Worm (Caenorhabditis elegans) whole organism, L4 larva: Measurements from ENCODE around the gene bus-18.

Experiments
- F37D6.2 ChIP-seq: sonication (generic microtip); optimal IDR thresholded peaks from 2 replicates; lab custom pipeline; 2016; ENCODE audit warnings: mild to moderate bottlenecking, missing genetic modification characterization, missing compliant biosample characterization
- F44E2.7 ChIP-seq: fragments of 200-800 bp; sonication (Bioruptor generic); IDR thresholded peaks from 2 replicates; pipeline ENCODE4 v2.1.2; 2022; ENCODE audit warnings: missing genetic modification characterization, missing compliant biosample characterization
- F49E8.2 ChIP-seq: sonication (generic microtip); optimal IDR thresholded peaks from 2 replicates; lab custom pipeline; 2016; ENCODE audit warnings: missing compliant biosample characterization, mild to moderate bottlenecking, missing genetic modification characterization, borderline replicate concordance
- R02D3.7 ChIP-seq: fragments of 150-350 bp; sonication (generic microtip); optimal IDR thresholded peaks from 3 replicates; lab custom pipeline; 2014; ENCODE audit warnings: missing biosample characterization, missing genetic modification characterization
- T26A8.4 ChIP-seq: fragments of 200-800 bp; sonication (Bioruptor generic); IDR thresholded peaks from 2 replicates; pipeline ENCODE4 v1.3.6; 2022; ENCODE audit warnings: missing genetic modification characterization, missing compliant biosample characterization
- Y105C5A.15 ChIP-seq: fragments of 200-800 bp; sonication (Bioruptor generic); IDR thresholded peaks from 2 replicates; pipeline ENCODE4 v1.3.6; 2022; ENCODE audit warnings: missing genetic modification characterization, missing compliant biosample characterization
- Y5F2A.4 ChIP-seq: fragments of 200-800 bp; sonication (Bioruptor generic); optimal IDR thresholded peaks from 2 replicates; lab custom pipeline; 2018; ENCODE audit warnings: mild to moderate bottlenecking, missing genetic modification characterization, missing compliant biosample characterization
- Y75B8A.6 ChIP-seq: fragments of 200-800 bp; sonication (Bioruptor generic); IDR thresholded peaks from 2 replicates; pipeline ENCODE4 v1.3.6; 2022; ENCODE audit warnings: missing genetic modification reagents, missing genetic modification characterization, missing compliant biosample characterization
- aha-1 ChIP-seq: fragments of 150-350 bp; peaks from one replicate; lab custom pipeline; 2014; ENCODE audit warnings: missing biosample characterization, missing genetic modification characterization
- attf-4 ChIP-seq: sonication (generic microtip); optimal IDR thresholded peaks from 3 replicates; lab custom pipeline; 2017; ENCODE audit warnings: missing biosample characterization, missing genetic modification characterization
- ceh-28 ChIP-seq: fragments of 150-350 bp; optimal IDR thresholded peaks from 2 replicates; lab custom pipeline; 2014; ENCODE audit warnings: missing biosample characterization, missing genetic modification reagents, missing genetic modification characterization
- ceh-82 ChIP-seq: sonication (generic microtip); optimal IDR thresholded peaks from 2 replicates; lab custom pipeline; 2017; ENCODE audit warnings: missing biosample characterization, missing genetic modification characterization
- cey-2 ChIP-seq: sonication (generic microtip); optimal IDR thresholded peaks from 3 replicates; lab custom pipeline; 2017; ENCODE audit warnings: missing genetic modification characterization, mild to moderate bottlenecking, missing compliant biosample characterization, antibody characterized with exemption, borderline replicate concordance; ENCODE audit not compliant: insufficient read depth
- ctbp-1 ChIP-seq: fragments of 200-800 bp; sonication (Bioruptor generic); IDR thresholded peaks from 2 replicates; pipeline ENCODE4 v1.3.6; 2022; ENCODE audit warnings: missing genetic modification reagents, missing genetic modification characterization, missing compliant biosample characterization
- daf-12 ChIP-seq: fragments of 150-350 bp; optimal IDR thresholded peaks from 2 replicates; lab custom pipeline; 2014; ENCODE audit warnings: missing biosample characterization, missing genetic modification reagents, missing genetic modification characterization
- daf-8 ChIP-seq: fragments of 200-800 bp; sonication (Bioruptor generic); IDR thresholded peaks from 2 replicates; pipeline ENCODE4 v1.3.6; 2022; ENCODE audit warnings: missing genetic modification characterization, missing compliant biosample characterization
- dmd-6 ChIP-seq: fragments of 200-800 bp; sonication (Bioruptor generic); IDR thresholded peaks from 2 replicates; pipeline ENCODE4 v1.3.6; 2022; ENCODE audit warnings: missing genetic modification reagents, missing genetic modification characterization, missing compliant biosample characterization
- dpl-1 ChIP-seq: fragments of 150-350 bp; optimal IDR thresholded peaks from 2 replicates; lab custom pipeline; 2014; ENCODE audit warnings: missing biosample characterization, missing genetic modification reagents, missing genetic modification characterization
- fkh-10 ChIP-seq: fragments of 150-350 bp; optimal IDR thresholded peaks from 2 replicates; lab custom pipeline; 2014; ENCODE audit warnings: missing biosample characterization, missing genetic modification reagents, missing genetic modification characterization
- hif-1 ChIP-seq, 2 experiments: sonication (generic microtip); optimal IDR thresholded peaks; 2 replicates each; lab custom pipeline; 2016 to 2017; ENCODE audit warnings: missing compliant biosample characterization in 2 of 2, missing genetic modification characterization in 2 of 2, missing genetic modification reagents in 2 of 2, missing genotype in 2 of 2, mild to moderate bottlenecking in 1 of 2
- hlh-11 ChIP-seq: fragments of 200-800 bp; sonication (Bioruptor generic); optimal IDR thresholded peaks from 2 replicates; lab custom pipeline; 2018; ENCODE audit warnings: mild to moderate bottlenecking, missing genetic modification characterization, missing compliant biosample characterization
- hmg-1.1 ChIP-seq: fragments of 200-800 bp; sonication (Bioruptor generic); IDR thresholded peaks from 2 replicates; pipeline ENCODE4 v1.3.6; 2022; ENCODE audit warnings: missing genetic modification reagents, missing genetic modification characterization, missing compliant biosample characterization
- lim-7 ChIP-seq: fragments of 200-800 bp; sonication (Bioruptor generic); IDR thresholded peaks from 2 replicates; pipeline ENCODE4 v1.3.6; 2022; ENCODE audit warnings: missing genetic modification characterization, missing compliant biosample characterization
- lin-1 ChIP-seq: fragments of 200-800 bp; sonication (Bioruptor generic); IDR thresholded peaks from 2 replicates; pipeline ENCODE4 v1.3.6; 2022; ENCODE audit warnings: missing genetic modification reagents, missing genetic modification characterization, missing compliant biosample characterization
- lin-38 ChIP-seq: fragments of 200-800 bp; sonication (Bioruptor generic); IDR thresholded peaks from 2 replicates; pipeline ENCODE4 v1.3.6; 2022; ENCODE audit warnings: missing genetic modification reagents, missing genetic modification characterization, missing compliant biosample characterization
- lin-39 ChIP-seq: fragments of 150-350 bp; optimal IDR thresholded peaks from 2 replicates; lab custom pipeline; 2014; ENCODE audit warnings: missing biosample characterization, missing genetic modification reagents, missing genetic modification characterization
- lsy-2 ChIP-seq, 2 experiments: fragments of 150-350 bp in 1 of 2; sonication (generic microtip) in 1 of 2; optimal IDR thresholded peaks; 2 replicates each; lab custom pipeline; 2014 to 2017; ENCODE audit warnings: missing biosample characterization in 2 of 2, missing genetic modification characterization in 2 of 2
- madf-5 ChIP-seq, 2 experiments: fragments of 200-800 bp; sonication (Bioruptor generic); IDR thresholded peaks; 2 replicates each; pipeline ENCODE4 v1.3.6; 2022; ENCODE audit warnings: missing compliant biosample characterization in 2 of 2, missing genetic modification characterization in 2 of 2
- mxl-2 ChIP-seq: fragments of 200-800 bp; sonication (Bioruptor generic); conservative IDR thresholded peaks from 2 replicates; pipeline ENCODE4 v1.3.6; 2022; ENCODE audit warnings: missing genetic modification reagents, missing genetic modification characterization, missing compliant biosample characterization
- nhr-10 ChIP-seq: fragments of 150-350 bp; optimal IDR thresholded peaks from 2 replicates; lab custom pipeline; 2014; ENCODE audit warnings: missing biosample characterization, missing genetic modification characterization
- nhr-102 ChIP-seq: sonication (generic microtip); optimal IDR thresholded peaks from 2 replicates; lab custom pipeline; 2016; ENCODE audit warnings: mild to moderate bottlenecking, missing genetic modification characterization, moderate library complexity, missing compliant biosample characterization
- nhr-11 ChIP-seq: fragments of 150-350 bp; optimal IDR thresholded peaks from 2 replicates; lab custom pipeline; 2014; ENCODE audit warnings: missing biosample characterization, missing genetic modification characterization
- nhr-111 ChIP-seq: fragments of 200-800 bp; sonication (Bioruptor generic); optimal IDR thresholded peaks from 2 replicates; lab custom pipeline; 2018; ENCODE audit warnings: mild to moderate bottlenecking, missing genetic modification characterization, missing compliant biosample characterization
- nhr-25 ChIP-seq: sonication (generic microtip); optimal IDR thresholded peaks from 2 replicates; lab custom pipeline; 2017; ENCODE audit warnings: missing genetic modification characterization, mild to moderate bottlenecking, missing compliant biosample characterization, antibody characterized with exemption, moderate library complexity, borderline replicate concordance; ENCODE audit not compliant: insufficient read depth
- nhr-41 ChIP-seq: fragments of 200-800 bp; sonication (Bioruptor generic); IDR thresholded peaks from 2 replicates; pipeline ENCODE4 v1.3.6; 2022; ENCODE audit warnings: missing genetic modification reagents, missing genetic modification characterization, missing compliant biosample characterization
- nhr-42 ChIP-seq: fragments of 200-800 bp; sonication (Bioruptor generic); IDR thresholded peaks from 2 replicates; pipeline ENCODE4 v1.3.6; 2022; ENCODE audit warnings: missing genetic modification characterization, missing compliant biosample characterization
- nhr-76 ChIP-seq: fragments of 150-350 bp; optimal IDR thresholded peaks from 2 replicates; lab custom pipeline; 2014; ENCODE audit warnings: missing biosample characterization, missing genetic modification characterization
- nhr-77 ChIP-seq: fragments of 150-350 bp; optimal IDR thresholded peaks from 2 replicates; lab custom pipeline; 2014; ENCODE audit warnings: missing biosample characterization, missing genetic modification characterization
- pha-4 ChIP-seq, 2 experiments: fragments of 150-350 bp in 1 of 2; fragments of 200-800 bp in 1 of 2; sonication (Bioruptor generic) in 1 of 2; IDR thresholded peaks in 1 of 2; optimal IDR thresholded peaks in 1 of 2; 2 replicates each; pipeline versions ENCODE4 v1.3.6 to Lab custom; 2014 to 2022; ENCODE audit warnings: missing genetic modification characterization in 2 of 2, missing genetic modification reagents in 2 of 2, missing biosample characterization in 1 of 2, missing compliant biosample characterization in 1 of 2
- php-3 ChIP-seq: fragments of 200-800 bp; sonication (Bioruptor generic); IDR thresholded peaks from 2 replicates; pipeline ENCODE4 v1.3.6; 2022; ENCODE audit warnings: missing genetic modification reagents, missing genetic modification characterization, missing compliant biosample characterization
- rbr-2 ChIP-seq: sonication (generic microtip); optimal IDR thresholded peaks from 2 replicates; lab custom pipeline; 2016; ENCODE audit warnings: missing genotype, missing genetic modification characterization, missing compliant biosample characterization
- saeg-2 ChIP-seq: fragments of 200-800 bp; sonication (Bioruptor generic); IDR thresholded peaks from 2 replicates; pipeline ENCODE4 v1.3.6; 2022; ENCODE audit warnings: missing genetic modification reagents, missing genetic modification characterization, missing compliant biosample characterization
- set-16 ChIP-seq: fragments of 200-800 bp; sonication (Bioruptor generic); IDR thresholded peaks from 2 replicates; pipeline ENCODE4 v1.3.6; 2022; ENCODE audit warnings: missing genetic modification reagents, missing genetic modification characterization, missing compliant biosample characterization
- skn-1 ChIP-seq: fragments of 150-350 bp; optimal IDR thresholded peaks from 2 replicates; lab custom pipeline; 2014; ENCODE audit warnings: missing biosample characterization, missing genetic modification characterization
- snpc-1.2 ChIP-seq: fragments of 200-800 bp; sonication (Bioruptor generic); IDR thresholded peaks from 2 replicates; pipeline ENCODE4 v1.3.6; 2022; ENCODE audit warnings: missing genetic modification reagents, missing genetic modification characterization, missing compliant biosample characterization
- tra-1 ChIP-seq: fragments of 200-800 bp; sonication (Bioruptor generic); IDR thresholded peaks from 2 replicates; pipeline ENCODE4 v1.3.6; 2022; ENCODE audit warnings: missing genetic modification reagents, missing genetic modification characterization, missing compliant biosample characterization
- zag-1 ChIP-seq: fragments of 150-350 bp; optimal IDR thresholded peaks from 2 replicates; lab custom pipeline; 2014; ENCODE audit warnings: missing biosample characterization, missing genetic modification characterization
- zfp-3 ChIP-seq: fragments of 200-800 bp; sonication (Bioruptor generic); conservative IDR thresholded peaks from 2 replicates; pipeline ENCODE4 v1.3.6; 2022; ENCODE audit warnings: missing genetic modification reagents, missing genetic modification characterization, missing compliant biosample characterization
- zip-2 ChIP-seq: fragments of 150-350 bp; optimal IDR thresholded peaks from 2 replicates; lab custom pipeline; 2014; ENCODE audit warnings: missing biosample characterization, missing genetic modification characterization
- ztf-7 ChIP-seq: fragments of 150-350 bp; optimal IDR thresholded peaks from 2 replicates; lab custom pipeline; 2014; ENCODE audit warnings: missing biosample characterization, missing genetic modification characterization

bus-18 gene

ce11 chrV:11817263-11817726, 43.8 kb downstream of the bus-18 start:
- TF ChIP-seq zip-2 = no peak
- TF ChIP-seq lim-7 (GFP tag; lab: Robert Waterston, UW) = 0 out of 2 replicates have a peak, but pooled peaks have one; percentile 10
- peak; percentile 63 for TF ChIP-seq lin-38 (GFP tag; lab: Robert Waterston, UW)
- peak; percentile 72; the same call in 1 of the 2 replicates for TF ChIP-seq pha-4 (GFP tag; IDR thresholded peaks at IDR 0.05; lab: Robert Waterston, UW)
- TF ChIP-seq pha-4 (tag; optimal IDR thresholded peaks at IDR 0.05; lab: Kevin White, UChicago) = no peak
- no peak for TF ChIP-seq dpl-1 (GFP tag; lab: Kevin White, UChicago)
- peak in 1 of 2 experiments; percentile 24 for TF ChIP-seq lsy-2 (tag; optimal IDR thresholded peaks at IDR 0.05; lab: Kevin White, UChicago)
- TF ChIP-seq Y75B8A.6 (GFP tag; lab: Robert Waterston, UW) = peak; percentile 7; the same call in 1 of the 2 replicates
- TF ChIP-seq skn-1 = no peak
- TF ChIP-seq daf-8 (GFP tag; lab: Robert Waterston, UW) = no peak
- TF ChIP-seq hif-1 (tag; optimal IDR thresholded peaks at IDR 0.05; lab: Kevin White, UChicago) = peak in 1 of 2 experiments; percentile 11
- no peak for TF ChIP-seq daf-12 (tag; lab: Kevin White, UChicago)
- 0 out of 4 replicates have a peak, but pooled peaks of 1 of the 2 experiments have one; percentile 29 for TF ChIP-seq madf-5 (GFP tag; IDR thresholded peaks at IDR 0.05; lab: Robert Waterston, UW)
- no peak for TF ChIP-seq ceh-28 (tag; lab: Kevin White, UChicago)
- no peak for TF ChIP-seq ztf-7 (tag; lab: Kevin White, UChicago)
- TF ChIP-seq F37D6.2 (tag; lab: Kevin White, UChicago) = no peak
- no peak for TF ChIP-seq tra-1 (GFP tag; lab: Robert Waterston, UW)
- no peak for TF ChIP-seq fkh-10 (GFP tag; lab: Kevin White, UChicago)
- no peak for TF ChIP-seq cey-2 (tag; lab: Kevin White, UChicago)
- TF ChIP-seq nhr-11 (tag; lab: Kevin White, UChicago) = no peak
- TF ChIP-seq F49E8.2 = no peak
- TF ChIP-seq R02D3.7 (tag; lab: Kevin White, UChicago) = no peak
- TF ChIP-seq Y105C5A.15 (GFP tag; lab: Robert Waterston, UW) = 0 out of 2 replicates have a peak, but pooled peaks have one; percentile 59
- TF ChIP-seq aha-1 = no peak
- no peak for TF ChIP-seq nhr-10 (tag; lab: Kevin White, UChicago)
- no peak for TF ChIP-seq nhr-76 (tag; lab: Kevin White, UChicago)
- TF ChIP-seq nhr-41 (GFP tag; lab: Robert Waterston, UW) = no peak
- TF ChIP-seq nhr-42 (GFP tag; lab: Robert Waterston, UW) = 0 out of 2 replicates have a peak, but pooled peaks have one; percentile 72
- no peak for TF ChIP-seq zag-1 (tag; lab: Kevin White, UChicago)
- TF ChIP-seq set-16 (GFP tag; lab: Robert Waterston, UW) = no peak
- no peak for TF ChIP-seq nhr-77 (tag; lab: Kevin White, UChicago)
- no peak for TF ChIP-seq ctbp-1 (GFP tag; lab: Robert Waterston, UW)
- peak; percentile 74 for TF ChIP-seq T26A8.4 (GFP tag; lab: Robert Waterston, UW)
- no peak for TF ChIP-seq attf-4 (tag; lab: Kevin White, UChicago)
- TF ChIP-seq rbr-2 (tag; lab: Kevin White, UChicago) = no peak
- TF ChIP-seq zfp-3 (GFP tag; lab: Robert Waterston, UW) = peak; percentile 91
- peak; percentile 25; the same call in 1 of the 2 replicates for TF ChIP-seq dmd-6 (GFP tag; lab: Robert Waterston, UW)
- no peak for TF ChIP-seq Y5F2A.4 (GFP tag; lab: Kevin White, UChicago)
- peak; percentile 58; the same call in 1 of the 2 replicates for TF ChIP-seq php-3 (GFP tag; lab: Robert Waterston, UW)
- TF ChIP-seq nhr-111 (GFP tag; lab: Kevin White, UChicago) = no peak
- no peak for TF ChIP-seq nhr-25
- no peak for TF ChIP-seq ceh-82 (tag; lab: Kevin White, UChicago)
- TF ChIP-seq hmg-1.1 (GFP tag; lab: Robert Waterston, UW) = peak; percentile 24; the same call in 1 of the 2 replicates
- no peak for TF ChIP-seq lin-39 (tag; lab: Kevin White, UChicago)
- 0 out of 2 replicates have a peak, but pooled peaks have one; percentile 14 for TF ChIP-seq F44E2.7 (GFP tag; lab: Robert Waterston, UW)
- TF ChIP-seq mxl-2 (GFP tag; lab: Robert Waterston, UW) = no peak
- no peak for TF ChIP-seq snpc-1.2 (GFP tag; lab: Robert Waterston, UW)
- peak; percentile 4 for TF ChIP-seq hlh-11 (tag; lab: Kevin White, UChicago)
- no peak for TF ChIP-seq lin-1 (GFP tag; lab: Robert Waterston, UW)
- 0 out of 2 replicates have a peak, but pooled peaks have one; percentile 26 for TF ChIP-seq saeg-2 (GFP tag; lab: Robert Waterston, UW)
- peak; percentile 55 for TF ChIP-seq nhr-102
